Fruit fly (Drosophila melanogaster) whole organism: Measurements from ENCODE around the gene CG11529.

ENCODE experiments used
- CG8478 ChIP-seq: fragments of >200 bp; optimal IDR thresholded peaks from 2 replicates; lab custom pipeline; 2018; ENCODE audit warnings: inconsistent platforms
- Dll ChIP-seq: fragments of >200 bp; optimal IDR thresholded peaks from 2 replicates; lab custom pipeline; 2017
- EcR ChIP-seq, 2 experiments: fragments of >200 bp; optimal IDR thresholded peaks; 2 replicates each; lab custom pipeline; 2017; ENCODE audit warnings: missing biosample characterization in 2 of 2, missing genetic modification characterization in 2 of 2, missing genetic modification reagents in 2 of 2
- pan ChIP-seq: fragments of >200 bp; optimal IDR thresholded peaks from 2 replicates; lab custom pipeline; 2017
- psq ChIP-seq: fragments of >200 bp; optimal IDR thresholded peaks from 2 replicates; lab custom pipeline; 2017
- usp ChIP-seq: fragments of >200 bp; optimal IDR thresholded peaks from 2 replicates; lab custom pipeline; 2017; ENCODE audit warnings: missing biosample characterization, missing genetic modification characterization, mixed read lengths

The CG11529 gene

DNA sequence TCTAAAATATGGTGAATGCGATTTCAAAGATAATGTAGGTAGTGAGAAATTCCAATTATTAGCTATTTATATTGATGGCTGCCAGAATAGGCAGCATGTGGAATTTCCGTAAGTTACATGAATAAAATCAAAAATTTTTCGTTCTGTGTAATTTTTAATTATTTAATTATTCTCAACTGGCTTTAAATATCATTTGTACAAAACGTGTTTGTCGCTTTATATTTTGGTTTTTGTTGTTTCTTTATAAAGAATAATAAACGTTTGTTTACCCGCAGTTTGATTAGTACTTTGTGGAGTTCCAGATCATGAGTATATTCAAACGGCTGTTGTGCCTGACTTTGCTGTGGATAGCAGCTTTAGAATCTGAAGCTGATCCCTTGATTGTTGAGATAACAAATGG is 7.2 kb upstream of the CG11529 start, which contains the start of gene Est-P:
TSS of gene Est-P (plus strand) at position 301 of the 400 bp plus-strand sequence.
- TF ChIP-seq psq (lab: Kevin White, UChicago) (no peak), Dll (lab: Kevin White, UChicago) (no peak), CG8478 (lab: Kevin White, UChicago) (no peak), EcR (GFP tag; optimal IDR thresholded peaks at IDR 0.05; lab: Kevin White, UChicago) (no peak), usp (GFP tag; lab: Kevin White, UChicago) (no peak), pan (lab: Kevin White, UChicago) (no peak)

DNA sequence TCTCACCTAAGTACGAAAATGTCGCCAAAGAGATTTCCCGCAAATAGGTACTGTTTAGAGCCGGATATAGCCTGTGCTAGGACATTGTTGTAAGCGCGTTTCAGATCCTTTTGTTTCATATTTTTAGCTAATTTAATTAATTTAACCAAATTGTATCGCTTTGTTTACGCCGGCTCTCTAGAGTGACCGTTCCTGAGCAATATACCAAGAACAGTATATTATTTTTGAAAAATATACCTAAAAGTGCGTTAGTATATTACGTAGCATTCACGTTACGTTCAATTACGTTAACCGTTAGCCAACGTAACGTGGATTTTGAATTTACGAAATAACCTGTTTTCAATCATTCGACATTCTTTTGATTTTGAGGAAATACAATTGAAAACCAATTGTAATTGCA is 4.1 kb upstream of the CG11529 start, which contains the start of gene thoc6:
TSS of gene thoc6 (minus strand) at position 204 of the 400 bp plus-strand sequence.
- TF ChIP-seq usp (GFP tag; lab: Kevin White, UChicago), result no peak
- TF ChIP-seq pan (lab: Kevin White, UChicago), result no peak
- no peak for TF ChIP-seq EcR (GFP tag; optimal IDR thresholded peaks at IDR 0.05; lab: Kevin White, UChicago)
- no peak for TF ChIP-seq CG8478 (lab: Kevin White, UChicago)
- no peak for TF ChIP-seq psq (lab: Kevin White, UChicago)
- no peak for TF ChIP-seq Dll (lab: Kevin White, UChicago)

DNA sequence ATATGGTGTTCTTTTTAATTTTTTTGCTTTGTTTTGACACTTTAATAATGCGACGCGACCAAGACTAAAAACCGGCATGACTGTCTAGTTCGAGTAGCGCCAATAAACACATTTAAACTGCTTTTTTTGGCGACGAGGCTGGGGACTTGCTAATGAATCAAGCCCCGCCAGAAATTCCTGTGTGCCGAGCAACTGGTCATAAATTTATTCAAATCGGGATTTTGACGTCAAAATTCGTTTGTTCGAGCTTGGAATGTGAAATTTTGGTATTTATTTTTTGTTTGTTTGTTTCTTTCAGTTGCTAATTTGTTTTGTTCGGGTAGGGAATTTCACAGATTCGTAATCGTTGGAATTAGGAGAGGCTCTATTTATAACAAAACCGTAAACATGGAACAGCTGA is 5.4 kb downstream of the CG11529 start:
- TF ChIP-seq psq (lab: Kevin White, UChicago) (no peak), usp (GFP tag; lab: Kevin White, UChicago) (no peak), pan (lab: Kevin White, UChicago) (no peak), Dll (lab: Kevin White, UChicago) (no peak), CG8478 (lab: Kevin White, UChicago) (no peak), EcR (GFP tag; optimal IDR thresholded peaks at IDR 0.05; lab: Kevin White, UChicago) (no peak)

DNA sequence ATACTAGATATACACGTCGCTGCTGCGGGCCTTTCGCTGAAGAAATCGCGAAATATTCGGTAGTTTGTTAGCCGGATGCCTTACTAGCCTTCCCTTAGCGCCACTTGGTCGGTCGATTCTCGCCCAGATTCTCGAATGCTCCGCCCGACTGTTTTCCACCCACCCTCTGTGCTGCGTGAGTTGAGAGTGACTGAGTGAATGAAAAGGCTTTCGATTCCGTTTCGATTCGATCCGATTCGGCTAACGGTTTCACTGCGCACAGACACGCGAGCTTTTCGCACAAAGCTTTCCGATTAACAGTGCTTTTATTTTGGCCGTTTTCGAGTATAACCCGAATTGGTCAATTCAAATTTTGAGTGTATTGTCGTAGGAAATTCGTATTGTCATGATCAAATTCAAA is 6.1 kb downstream of the CG11529 start, which contains the start of gene Ak1:
TSS of gene Ak1 (minus strand) at position 347 of the 400 bp plus-strand sequence.
- no peak for TF ChIP-seq pan (lab: Kevin White, UChicago)
- no peak for TF ChIP-seq EcR (GFP tag; optimal IDR thresholded peaks at IDR 0.05; lab: Kevin White, UChicago)
- TF ChIP-seq psq (lab: Kevin White, UChicago), result no peak
- no peak for TF ChIP-seq usp (GFP tag; lab: Kevin White, UChicago)
- TF ChIP-seq Dll (lab: Kevin White, UChicago), result no peak
- TF ChIP-seq CG8478 (lab: Kevin White, UChicago), result no peak

DNA sequence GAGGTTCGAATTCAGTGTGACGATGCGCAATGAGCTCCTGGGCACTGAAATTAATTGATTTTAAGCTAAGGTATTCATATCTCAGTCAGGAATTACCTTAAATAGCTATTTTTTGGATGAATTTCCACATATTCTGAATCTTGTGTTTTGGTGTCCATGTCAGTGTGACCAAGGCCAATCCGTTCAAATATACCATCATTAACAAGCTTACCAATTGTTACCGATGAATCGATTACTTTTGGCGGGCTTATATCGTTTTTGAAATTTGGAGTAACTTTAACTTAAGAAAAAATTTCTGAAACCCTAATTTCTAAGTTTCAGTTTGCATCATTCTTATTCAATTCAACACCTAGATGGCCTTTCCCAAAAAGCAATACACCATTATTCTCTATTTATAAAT is 8.3 kb downstream of the CG11529 start, which contains the start of gene Tsen54:
TSS of gene Tsen54 (minus strand) at position 175 of the 400 bp plus-strand sequence.
- TF ChIP-seq EcR (GFP tag; optimal IDR thresholded peaks at IDR 0.05; lab: Kevin White, UChicago) (no peak), Dll (lab: Kevin White, UChicago) (no peak), psq (lab: Kevin White, UChicago) (no peak), usp (GFP tag; lab: Kevin White, UChicago) (no peak)

DNA sequence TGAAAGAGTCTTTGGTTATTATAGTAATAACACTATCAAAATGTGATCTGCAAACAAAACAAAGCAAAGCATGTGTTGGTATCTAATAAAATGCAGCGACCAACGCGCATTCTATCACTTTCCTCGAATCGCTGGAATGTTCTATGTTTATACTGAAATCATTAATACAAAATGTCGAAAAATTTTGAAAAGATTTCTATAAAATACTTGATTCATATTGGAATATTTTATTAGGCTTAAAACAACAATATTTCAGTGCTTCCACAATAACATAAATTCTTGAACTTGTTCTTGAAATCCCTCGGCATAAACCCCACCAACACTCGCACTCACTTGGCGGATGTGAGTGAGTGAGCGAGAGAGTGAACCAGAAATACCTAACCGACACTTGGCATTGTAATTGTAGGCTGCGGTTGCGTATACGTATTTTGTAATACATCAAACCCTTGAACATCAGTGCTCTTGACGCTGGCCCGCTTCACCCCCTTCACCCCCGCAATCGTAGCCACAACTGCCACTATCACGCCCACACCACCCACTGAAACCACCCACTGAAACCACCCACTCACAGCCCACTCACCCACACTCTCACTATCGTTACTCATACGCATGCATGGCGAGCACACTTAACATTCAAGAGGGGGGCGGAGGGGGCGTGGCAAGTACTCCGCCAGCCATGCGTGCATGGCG is 25.5 kb downstream of the CG11529 start:
- no peak for TF ChIP-seq Dll (lab: Kevin White, UChicago)
- TF ChIP-seq usp (GFP tag; lab: Kevin White, UChicago), result no peak
- TF ChIP-seq psq (lab: Kevin White, UChicago), result no peak
- TF ChIP-seq EcR (GFP tag; optimal IDR thresholded peaks at IDR 0.05; lab: Kevin White, UChicago), result no peak
- TF ChIP-seq CG8478 (lab: Kevin White, UChicago), result no peak
- no peak for TF ChIP-seq pan (lab: Kevin White, UChicago)

DNA sequence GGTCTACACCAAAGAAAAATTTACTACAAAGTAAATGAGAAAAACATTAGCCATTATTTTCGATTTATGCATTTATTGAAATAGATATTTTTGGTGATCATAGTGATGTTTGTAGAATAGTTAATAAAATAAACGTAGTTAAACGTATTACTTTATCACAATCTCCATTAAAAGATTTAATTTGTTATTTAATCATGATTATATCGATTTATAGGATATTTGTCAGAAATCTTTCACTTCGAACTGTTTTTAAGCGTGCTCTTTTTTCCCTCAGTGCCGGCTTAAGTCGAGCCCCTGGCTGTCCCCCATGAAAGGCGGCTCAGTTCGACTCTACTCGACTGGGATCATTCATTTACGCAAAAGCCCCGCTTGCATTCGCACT is 26.0 kb downstream of the CG11529 start:
- TF ChIP-seq usp (GFP tag; lab: Kevin White, UChicago), result no peak
- no peak for TF ChIP-seq psq (lab: Kevin White, UChicago)
- no peak for TF ChIP-seq pan (lab: Kevin White, UChicago)

DNA sequence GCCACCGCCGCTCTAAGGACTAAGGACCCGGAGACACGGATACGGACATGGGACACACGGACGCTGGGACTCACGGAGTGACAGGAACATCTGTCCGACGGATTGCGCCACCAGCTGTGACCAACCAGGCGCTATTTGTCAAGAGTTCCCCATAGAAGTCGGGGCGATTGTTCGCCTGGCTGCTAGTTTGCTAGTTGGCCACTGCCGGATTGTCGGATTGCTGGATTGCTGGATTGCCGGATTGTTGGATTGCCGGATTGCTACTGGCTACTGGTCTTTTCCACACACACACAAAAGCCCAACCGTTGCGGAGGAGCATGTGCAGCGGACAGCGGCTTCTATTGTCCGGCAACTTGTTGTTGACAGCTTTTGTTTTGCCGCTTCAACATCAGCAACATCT is 29.6 kb downstream of the CG11529 start:
- TF ChIP-seq psq (lab: Kevin White, UChicago) (no peak), usp (GFP tag; lab: Kevin White, UChicago) (no peak), EcR (GFP tag; optimal IDR thresholded peaks at IDR 0.05; lab: Kevin White, UChicago) (no peak), Dll (lab: Kevin White, UChicago) (no peak), CG8478 (lab: Kevin White, UChicago) (no peak), pan (lab: Kevin White, UChicago) (no peak)
